Worm (Caenorhabditis elegans): ENCODE results near the gene Y39E4A.1.

DNA sequence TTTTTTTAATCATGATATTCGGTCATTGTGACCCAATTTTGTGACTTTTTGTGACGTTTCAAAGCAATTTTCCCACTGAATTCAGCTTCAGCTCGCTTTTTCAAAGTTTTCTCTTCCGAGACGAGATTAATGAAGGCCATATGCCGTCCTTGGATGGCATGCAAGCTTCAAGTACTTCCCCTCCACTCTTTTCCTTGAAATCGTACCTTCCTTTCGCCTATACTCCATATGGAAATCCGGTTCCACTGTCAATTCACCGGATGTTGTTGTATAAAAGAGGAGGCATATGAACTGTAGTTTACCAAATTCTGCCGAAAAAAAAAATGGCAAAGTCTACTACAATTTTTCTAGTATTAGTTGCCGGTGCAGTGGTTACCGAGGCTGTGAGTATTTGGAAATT, 29.6 kb downstream of the Y39E4A.1 start, which contains the start of gene ZK1010.4:
- TF ChIP-seq pes-1 (GFP tag; IDR thresholded peaks at IDR 0.05) (no peak), ama-1 (optimal IDR thresholded peaks at IDR 0.05) (no peak), tra-4 (tag; optimal IDR thresholded peaks at IDR 0.05) (no peak), flt-1 (GFP tag; IDR thresholded peaks at IDR 0.05) (no peak), ceh-13 (GFP tag; optimal IDR thresholded peaks at IDR 0.05) (no peak), tbx-11 (GFP tag; IDR thresholded peaks at IDR 0.05) (no peak), scrt-1 (GFP tag; IDR thresholded peaks at IDR 0.05) (no peak), tbx-37 (GFP tag; conservative IDR thresholded peaks at IDR 0.05) (no peak), ets-7 (tag; optimal IDR thresholded peaks at IDR 0.05) (no peak), hmbx-1 (tag; optimal IDR thresholded peaks at IDR 0.05) (no peak)
